Worm (Caenorhabditis elegans) whole organism, L3 larva: ENCODE results near the gene mtq-2.

Experiments used
- egl-27 ChIP-seq: sonication (generic microtip); optimal IDR thresholded peaks from 4 replicates; lab custom pipeline; 2017; ENCODE audit warnings: missing biosample characterization, missing genetic modification reagents, missing genetic modification characterization
- nhr-23 ChIP-seq: fragments of 150-350 bp; optimal IDR thresholded peaks from 2 replicates; lab custom pipeline; 2014; ENCODE audit warnings: missing biosample characterization, missing genetic modification reagents, missing genetic modification characterization
- nhr-76 ChIP-seq: fragments of 150-350 bp; sonication (generic microtip); optimal IDR thresholded peaks from 5 replicates; lab custom pipeline; 2014; ENCODE audit warnings: missing biosample characterization, missing genetic modification characterization
- pqm-1 ChIP-seq: fragments of 150-350 bp; optimal IDR thresholded peaks from 2 replicates; lab custom pipeline; 2017; ENCODE audit warnings: missing biosample characterization, missing genetic modification characterization, inconsistent platforms

DNA sequence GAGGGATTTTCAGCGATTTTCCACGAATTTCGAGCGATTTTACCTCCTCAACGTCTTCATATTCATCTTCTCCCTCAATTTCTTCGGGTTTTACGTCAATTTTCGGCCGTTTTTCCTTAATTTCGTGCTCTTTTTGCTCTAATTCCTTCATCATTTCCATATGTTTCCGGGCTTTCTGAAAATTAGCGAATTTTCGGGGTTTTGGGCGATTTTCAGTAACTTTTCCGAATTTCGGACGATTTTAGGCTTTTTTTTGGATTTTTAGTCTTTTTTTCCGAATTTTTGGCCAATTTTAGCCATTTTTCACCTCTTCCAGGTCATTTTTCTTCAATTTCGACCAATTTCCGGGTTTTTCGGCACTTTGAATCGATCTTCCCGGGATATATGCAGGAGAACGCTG is 41.1 kb upstream of the mtq-2 start:
- TF ChIP-seq pqm-1 (tag; lab: Kevin White, UChicago): no peak
- no peak for TF ChIP-seq nhr-23 (tag; lab: Kevin White, UChicago)
- no peak for TF ChIP-seq nhr-76 (tag; lab: Kevin White, UChicago)
- no peak for TF ChIP-seq egl-27 (tag; lab: Kevin White, UChicago)
